Fruit fly (Drosophila melanogaster) whole organism, pupa: ENCODE data around the gene Gprk2.

ENCODE experiments used
- CG13204 ChIP-seq: fragments of 200-800 bp; sonication (Bioruptor generic); optimal IDR thresholded peaks from 2 replicates; lab custom pipeline; 2018; ENCODE audit warnings: missing biosample characterization, mild to moderate bottlenecking, missing genetic modification characterization, moderate library complexity
- CG15710 ChIP-seq: fragments of 200-800 bp; sonication (Bioruptor generic); optimal IDR thresholded peaks from 2 replicates; lab custom pipeline; 2018; ENCODE audit warnings: missing biosample characterization, mild to moderate bottlenecking, missing genetic modification characterization, moderate library complexity
- CG17806 ChIP-seq: fragments of 200-800 bp; sonication (Bioruptor generic); optimal IDR thresholded peaks from 2 replicates; lab custom pipeline; 2018; ENCODE audit warnings: missing biosample characterization, mild to moderate bottlenecking, missing genetic modification characterization, moderate library complexity
- CG32121 ChIP-seq: fragments of 200-800 bp; sonication (Bioruptor generic); IDR thresholded peaks from 2 replicates; pipeline ENCODE4 v1.3.6; 2022; ENCODE audit warnings: missing biosample characterization, missing genetic modification characterization
- CG34367 ChIP-seq: fragments of 200-800 bp; sonication (Bioruptor generic); optimal IDR thresholded peaks from 2 replicates; lab custom pipeline; 2018; ENCODE audit warnings: missing biosample characterization, mild to moderate bottlenecking, missing genetic modification characterization
- CG9948 ChIP-seq: fragments of 200-800 bp; sonication (Bioruptor generic); optimal IDR thresholded peaks from 2 replicates; lab custom pipeline; 2018; ENCODE audit warnings: missing biosample characterization, mild to moderate bottlenecking, missing genetic modification characterization, moderate library complexity
- EcR ChIP-seq: fragments of 200-800 bp; sonication (Bioruptor generic); optimal IDR thresholded peaks from 3 replicates; lab custom pipeline; 2019; ENCODE audit warnings: missing biosample characterization, missing genetic modification characterization, mild to moderate bottlenecking, moderate library complexity, missing genetic modification reagents
- Ets98B ChIP-seq: fragments of 200-800 bp; sonication (Bioruptor generic); IDR thresholded peaks from 2 replicates; pipeline ENCODE4 v1.3.6; 2022; ENCODE audit warnings: missing biosample characterization, missing genetic modification characterization
- Snoo ChIP-seq: fragments of 200-800 bp; sonication (Bioruptor generic); optimal IDR thresholded peaks from 3 replicates; lab custom pipeline; 2017; ENCODE audit warnings: missing biosample characterization, mild to moderate bottlenecking, missing genetic modification characterization, inconsistent platforms
- fd96Ca ChIP-seq: fragments of 200-800 bp; sonication (Bioruptor generic); IDR thresholded peaks from 3 replicates; pipeline ENCODE4 v1.3.6; 2022; ENCODE audit warnings: missing biosample characterization, missing genetic modification characterization
- gl ChIP-seq: fragments of 200-800 bp; sonication (Bioruptor generic); optimal IDR thresholded peaks from 2 replicates; lab custom pipeline; 2018; ENCODE audit warnings: missing biosample characterization, mild to moderate bottlenecking, missing genetic modification characterization

DNA sequence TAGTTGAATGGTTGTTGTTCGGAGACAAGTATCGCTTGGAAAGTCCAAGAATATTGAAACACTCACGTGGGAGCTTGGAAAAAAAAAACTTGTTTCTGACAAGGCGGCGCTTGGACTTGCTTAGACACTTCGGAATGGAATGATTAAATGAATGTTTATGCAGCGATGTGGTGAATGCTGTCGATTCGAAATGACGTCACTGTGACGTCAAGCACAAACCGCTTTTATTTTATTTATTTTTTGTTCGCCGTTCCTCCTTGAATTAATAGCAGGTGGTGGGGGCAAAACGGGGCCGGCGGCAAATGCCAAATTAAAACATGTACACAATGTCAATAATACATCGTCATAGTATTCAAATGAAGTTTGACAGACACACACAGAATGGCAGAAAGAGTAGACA is 14.5 kb downstream of the Gprk2 start:
- TF ChIP-seq Ets98B (GFP tag; lab: Robert Waterston, UW) (no peak), CG13204 (GFP tag; lab: Kevin White, UChicago) (no peak), gl (no peak), CG9948 (tag; lab: Kevin White, UChicago) (no peak), Snoo (tag; lab: Kevin White, UChicago) (no peak), EcR (GFP tag; lab: Kevin White, UChicago) (no peak), fd96Ca (no peak), CG15710 (tag; lab: Kevin White, UChicago) (no peak), CG32121 (GFP tag; lab: Robert Waterston, UW) (no peak), CG17806 (tag; lab: Kevin White, UChicago) (no peak), CG34367 (tag; lab: Kevin White, UChicago) (no peak)
